Fruit fly (Drosophila melanogaster): ENCODE results near the gene Apoltp.
A peak's percentile ranks its signal among the peaks of the same experiment; 100 is the strongest.

Apoltp gene

dm6 chr2L:9613922-9614321 is 20.1 kb upstream of the Apoltp start (continued):
- TF ChIP-seq CG6792 (GFP tag; optimal IDR thresholded peaks at IDR 0.05) (no peak), CG34406 (GFP tag; optimal IDR thresholded peaks at IDR 0.05) (no peak), CG6276 (GFP tag; optimal IDR thresholded peaks at IDR 0.05) (no peak), CG15336 (GFP tag; IDR thresholded peaks at IDR 0.05) (peak; percentile 34; the same call in 1 of the 2 replicates), dsx (GFP tag; optimal IDR thresholded peaks at IDR 0.05; ENCODE audit: poor library complexity, severe bottlenecking) (peak; percentile 76), lz (GFP tag; optimal IDR thresholded peaks at IDR 0.05) (no peak), ss (GFP tag; optimal IDR thresholded peaks at IDR 0.05) (no peak), Sox14 (GFP tag; optimal IDR thresholded peaks at IDR 0.05) (no peak), CG3032 (tag; optimal IDR thresholded peaks at IDR 0.05) (no peak), Met (GFP tag; optimal IDR thresholded peaks at IDR 0.05) (no peak), CG11902 (GFP tag; optimal IDR thresholded peaks at IDR 0.05) (no peak), salr (GFP tag; optimal IDR thresholded peaks at IDR 0.05) (no peak), Hr39 (GFP tag; optimal IDR thresholded peaks at IDR 0.05) (no peak), vri (GFP tag; optimal IDR thresholded peaks at IDR 0.05) (peak; percentile 49)

DNA sequence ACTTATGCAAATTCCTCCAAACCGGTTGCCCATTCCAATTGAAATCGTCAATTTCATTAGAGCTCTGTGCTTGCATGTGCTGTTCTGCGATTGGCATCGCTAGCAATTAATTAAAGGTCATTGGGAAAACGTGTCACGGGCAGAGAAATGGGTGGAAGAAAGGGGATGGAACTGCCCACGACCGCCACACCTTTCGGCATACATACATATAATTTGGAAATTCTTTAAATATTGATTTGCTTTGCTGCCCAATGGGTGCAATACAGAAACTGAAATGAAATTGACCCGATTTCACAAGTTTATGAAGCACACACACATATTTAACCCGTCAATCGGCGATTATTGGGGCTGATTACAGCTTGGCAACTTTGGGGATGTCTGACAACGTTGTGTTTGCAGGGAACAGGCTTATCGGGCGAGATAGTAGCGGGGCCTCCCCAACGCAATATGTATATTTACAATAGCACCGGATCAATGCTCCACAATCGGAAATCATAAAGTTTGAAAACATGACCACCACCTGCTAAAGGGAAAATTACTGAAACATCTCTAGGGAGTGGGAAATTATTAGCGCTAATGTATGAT is 19.2 kb upstream of the Apoltp start:
- TF ChIP-seq Ets21C (GFP tag; optimal IDR thresholded peaks at IDR 0.05) (no peak), CG3919 (GFP tag; optimal IDR thresholded peaks at IDR 0.05) (no peak), svp (GFP tag) (peak; percentile 34), spab (GFP tag; optimal IDR thresholded peaks at IDR 0.05) (no peak), fkh (GFP tag; optimal IDR thresholded peaks at IDR 0.05) (peak; percentile 44), CG6276 (GFP tag; optimal IDR thresholded peaks at IDR 0.05) (no peak), Sox102F (GFP tag; optimal IDR thresholded peaks at IDR 0.05) (no peak), achi (GFP tag; optimal IDR thresholded peaks at IDR 0.05) (no peak), CG15336 (GFP tag; IDR thresholded peaks at IDR 0.05) (no peak), acj6 (GFP tag; optimal IDR thresholded peaks at IDR 0.05) (no peak), Hr39 (GFP tag; optimal IDR thresholded peaks at IDR 0.05) (no peak), net (GFP tag; optimal IDR thresholded peaks at IDR 0.05) (no peak), CG8632 (GFP tag; optimal IDR thresholded peaks at IDR 0.05) (no peak), CG11902 (GFP tag; optimal IDR thresholded peaks at IDR 0.05) (no peak), vri (GFP tag; optimal IDR thresholded peaks at IDR 0.05) (peak; percentile 51), CG8319 (GFP tag; optimal IDR thresholded peaks at IDR 0.05) (no peak), Lpt (GFP tag; optimal IDR thresholded peaks at IDR 0.05) (no peak)

DNA sequence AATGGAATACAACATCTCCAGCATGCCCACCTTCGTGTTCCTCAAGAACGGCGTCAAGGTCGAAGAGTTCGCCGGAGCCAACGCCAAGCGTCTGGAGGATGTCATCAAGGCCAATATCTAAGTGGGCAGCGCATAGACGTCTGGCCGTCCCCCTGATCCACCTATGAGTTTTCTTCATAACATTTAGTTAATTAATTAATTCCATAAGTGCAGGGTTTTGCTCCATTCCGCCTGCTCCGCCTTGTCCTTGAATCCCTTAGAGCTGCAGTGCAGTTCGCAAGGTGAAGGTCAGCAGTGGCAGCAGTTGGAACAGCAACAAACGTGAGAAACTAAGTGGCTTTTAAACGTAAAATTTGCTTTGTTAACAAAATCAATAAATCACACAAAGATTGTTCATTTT is 18.4 kb upstream of the Apoltp start:
- TF ChIP-seq svp (GFP tag): peak; percentile 72
- TF ChIP-seq ss (GFP tag; optimal IDR thresholded peaks at IDR 0.05): no peak

DNA sequence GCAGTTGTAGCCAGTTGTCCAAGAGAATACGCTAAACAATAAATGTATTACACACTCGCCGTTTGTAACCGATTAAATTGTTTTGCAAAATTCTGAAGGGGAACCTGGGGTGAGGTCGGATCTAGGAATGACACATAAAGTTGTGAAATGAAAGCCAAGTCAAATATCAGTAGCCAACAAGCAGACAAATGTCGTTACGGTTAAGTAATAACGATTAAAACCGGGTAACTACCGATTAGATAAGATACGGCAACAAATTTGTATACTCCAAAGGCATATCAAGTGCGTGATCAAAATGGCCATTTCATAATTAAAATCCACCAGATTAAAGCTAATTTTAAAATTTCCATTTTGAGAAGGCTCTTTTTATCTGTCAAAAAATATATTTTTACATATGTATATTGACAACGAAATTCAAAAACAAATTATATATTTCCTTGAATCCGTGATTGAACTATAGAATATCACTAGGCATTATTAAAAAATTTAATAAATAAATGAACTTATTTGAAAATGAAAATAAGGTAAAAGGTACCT is 17.9 kb upstream of the Apoltp start, which contains the start of gene GlcAT-S:
GlcAT-S (plus strand) TSS at position 487 of the 537 bp plus-strand sequence.
- peak; percentile 90 for TF ChIP-seq vri (GFP tag; optimal IDR thresholded peaks at IDR 0.05)
- no peak for TF ChIP-seq CG7368 (GFP tag; optimal IDR thresholded peaks at IDR 0.05)
- peak; percentile 15 for TF ChIP-seq Eip93F (GFP tag; optimal IDR thresholded peaks at IDR 0.05)

DNA sequence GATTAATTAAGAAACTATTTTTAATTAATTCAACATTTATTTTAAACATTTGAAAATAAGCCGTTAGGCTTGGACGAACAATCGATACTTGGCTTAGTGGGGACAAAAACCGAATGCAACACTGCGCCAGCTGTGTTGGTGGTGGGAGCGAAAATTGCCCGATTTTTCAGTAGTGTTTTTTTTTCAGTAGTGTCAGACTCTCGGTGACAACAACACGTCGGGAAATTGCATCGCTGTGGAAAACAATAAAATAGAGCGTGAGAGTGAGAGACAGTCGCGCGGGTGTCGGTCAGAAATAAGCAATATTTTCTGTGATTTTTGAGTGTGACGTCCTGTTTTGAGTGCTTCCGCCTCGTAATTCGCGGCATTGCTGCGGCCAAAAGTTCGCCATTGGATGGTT is 17.3 kb upstream of the Apoltp start:
- TF ChIP-seq CG3919 (GFP tag; optimal IDR thresholded peaks at IDR 0.05) (peak; percentile 34), CG31627 (GFP tag; optimal IDR thresholded peaks at IDR 0.05) (peak; percentile 32), Ets21C (GFP tag; optimal IDR thresholded peaks at IDR 0.05) (no peak), Sox102F (GFP tag; optimal IDR thresholded peaks at IDR 0.05) (peak; percentile 38), Ets96B (tag; optimal IDR thresholded peaks at IDR 0.05) (no peak), CG6792 (GFP tag; optimal IDR thresholded peaks at IDR 0.05) (peak; percentile 4), CG10669 (GFP tag; optimal IDR thresholded peaks at IDR 0.05) (no peak), fd85E (GFP tag; optimal IDR thresholded peaks at IDR 0.05) (no peak), Sox14 (GFP tag; optimal IDR thresholded peaks at IDR 0.05) (peak; percentile 22), CG11294 (GFP tag; IDR thresholded peaks at IDR 0.05) (peak; percentile 13; the same call in 1 of the 2 replicates), Hr39 (GFP tag; optimal IDR thresholded peaks at IDR 0.05) (peak; percentile 36), CG8119 (GFP tag; IDR thresholded peaks at IDR 0.05) (peak; percentile 35; the same call in 1 of the 3 replicates), Eip78C (GFP tag) (peak; percentile 36), Sox15 (GFP tag; optimal IDR thresholded peaks at IDR 0.05) (no peak), OdsH (GFP tag; optimal IDR thresholded peaks at IDR 0.05) (peak; percentile 18), lz (GFP tag; optimal IDR thresholded peaks at IDR 0.05) (peak; percentile 29), fd59A (GFP tag; optimal IDR thresholded peaks at IDR 0.05) (no peak), CG34406 (GFP tag; optimal IDR thresholded peaks at IDR 0.05) (peak; percentile 11), salr (GFP tag; optimal IDR thresholded peaks at IDR 0.05) (peak in 1 of 2 experiments; percentile 16), CG1621 (tag; optimal IDR thresholded peaks at IDR 0.05) (peak; percentile 45), esn (GFP tag; optimal IDR thresholded peaks at IDR 0.05) (peak; percentile 54), Lpt (GFP tag; optimal IDR thresholded peaks at IDR 0.05) (no peak), CG6163 (GFP tag; IDR thresholded peaks at IDR 0.05) (peak; percentile 72; the same call in 2 of the 3 replicates)

Data from whole organism, prepupa.